Fruit fly (Drosophila melanogaster) whole organism, embryonic: ENCODE measurements around the gene neur.

Experiments
- Ada2b ChIP-seq: fragments of 200-800 bp; sonication (Bioruptor generic); IDR thresholded peaks from 2 replicates; pipeline ENCODE4 v1.3.6; 2022; ENCODE audit warnings: missing biosample characterization, missing genetic modification characterization
- Atf6 ChIP-seq: fragments of 200-800 bp; sonication (Bioruptor generic); IDR thresholded peaks from 2 replicates; pipeline ENCODE4 v1.3.6; 2022; ENCODE audit warnings: missing biosample characterization, missing genetic modification characterization
- B-H1 ChIP-seq: fragments of 200-800 bp; sonication (Bioruptor generic); IDR thresholded peaks from 3 replicates; pipeline ENCODE4 v1.3.6; 2022; ENCODE audit warnings: missing biosample characterization, missing genetic modification characterization
- CG10147 ChIP-seq: fragments of 200-800 bp; sonication (Bioruptor generic); optimal IDR thresholded peaks from 2 replicates; lab custom pipeline; 2019; ENCODE audit warnings: missing biosample characterization, mild to moderate bottlenecking, missing genetic modification characterization, moderate library complexity
- CG10267 ChIP-seq: fragments of 200-800 bp; sonication (Bioruptor generic); optimal IDR thresholded peaks from 2 replicates; lab custom pipeline; 2018; ENCODE audit warnings: missing biosample characterization, mild to moderate bottlenecking, missing genetic modification characterization, moderate library complexity
- CG11696 ChIP-seq: fragments of 200-800 bp; sonication (Bioruptor generic); IDR thresholded peaks from 2 replicates; pipeline ENCODE4 v1.3.6; 2022; ENCODE audit warnings: missing biosample characterization, missing genetic modification characterization
- CG14860 ChIP-seq: fragments of 200-800 bp; sonication (Bioruptor generic); IDR thresholded peaks from 3 replicates; pipeline ENCODE4 v1.3.6; 2022; ENCODE audit warnings: missing biosample characterization, missing genetic modification characterization; ENCODE audit not compliant: partially characterized antibody
- CG14965 ChIP-seq: fragments of 200-800 bp; sonication (Bioruptor generic); optimal IDR thresholded peaks from 2 replicates; lab custom pipeline; 2016; ENCODE audit warnings: missing biosample characterization, missing genetic modification characterization, borderline replicate concordance
- CG15011 ChIP-seq: fragments of 200-800 bp; sonication (Bioruptor generic); optimal IDR thresholded peaks from 3 replicates; lab custom pipeline; 2018; ENCODE audit warnings: missing biosample characterization, mild to moderate bottlenecking, missing genetic modification characterization
- CG18476 ChIP-seq: fragments of 200-800 bp; sonication (Bioruptor generic); optimal IDR thresholded peaks from 2 replicates; lab custom pipeline; 2016; ENCODE audit warnings: missing biosample characterization, mild to moderate bottlenecking, missing genetic modification characterization
- CG2116 ChIP-seq: fragments of 200-800 bp; sonication (Bioruptor generic); optimal IDR thresholded peaks from 3 replicates; lab custom pipeline; 2018; ENCODE audit warnings: missing biosample characterization, mild to moderate bottlenecking, missing genetic modification characterization
- CG4360 ChIP-seq: fragments of 200-800 bp; sonication (Bioruptor generic); IDR thresholded peaks from 2 replicates; pipeline ENCODE4 v1.3.6; 2022; ENCODE audit warnings: missing biosample characterization, missing genetic modification characterization
- CG4424 ChIP-seq: fragments of 200-800 bp; sonication (Bioruptor generic); optimal IDR thresholded peaks from 3 replicates; lab custom pipeline; 2016; ENCODE audit warnings: missing biosample characterization, missing genetic modification characterization
- CG6175 ChIP-seq: fragments of 200-800 bp; sonication (Bioruptor generic); IDR thresholded peaks from 3 replicates; pipeline ENCODE4 v1.3.6; 2022; ENCODE audit warnings: missing biosample characterization, missing genetic modification characterization
- CG6791 ChIP-seq: fragments of 200-800 bp; sonication (Bioruptor generic); IDR thresholded peaks from 3 replicates; pipeline ENCODE4 v1.3.6; 2022; ENCODE audit warnings: missing biosample characterization, missing genetic modification characterization; ENCODE audit not compliant: partially characterized antibody
- CG7963 ChIP-seq: fragments of 200-800 bp; sonication (Bioruptor generic); IDR thresholded peaks from 3 replicates; pipeline ENCODE4 v1.3.6; 2022; ENCODE audit warnings: missing biosample characterization, missing genetic modification characterization; ENCODE audit not compliant: partially characterized antibody
- CG8290 ChIP-seq, 3 experiments: fragments of 200-800 bp; sonication (Bioruptor generic); optimal IDR thresholded peaks; 2 replicates each; lab custom pipeline; 2016 to 2019; ENCODE audit warnings: missing biosample characterization in 3 of 3, missing genetic modification characterization in 3 of 3, mild to moderate bottlenecking in 2 of 3, moderate library complexity in 1 of 3
- CG8359 ChIP-seq: fragments of 200-800 bp; sonication (Bioruptor generic); optimal IDR thresholded peaks from 2 replicates; lab custom pipeline; 2017; ENCODE audit warnings: missing biosample characterization, mild to moderate bottlenecking, missing genetic modification characterization, borderline replicate concordance
- CG9876 ChIP-seq: fragments of 200-800 bp; sonication (Bioruptor generic); optimal IDR thresholded peaks from 2 replicates; lab custom pipeline; 2016; ENCODE audit warnings: missing biosample characterization, missing genetic modification characterization
- Camta ChIP-seq: fragments of 200-800 bp; sonication (Bioruptor generic); optimal IDR thresholded peaks from 2 replicates; lab custom pipeline; 2016; ENCODE audit warnings: missing biosample characterization, missing genetic modification characterization
- Dbx ChIP-seq: fragments of 200-800 bp; sonication (Bioruptor generic); IDR thresholded peaks from 3 replicates; pipeline ENCODE4 v1.3.6; 2022; ENCODE audit warnings: missing biosample characterization, missing genetic modification characterization
- Dek ChIP-seq: fragments of 200-800 bp; sonication (Bioruptor generic); optimal IDR thresholded peaks from 3 replicates; lab custom pipeline; 2019; ENCODE audit warnings: missing biosample characterization, mild to moderate bottlenecking, missing genetic modification characterization, moderate library complexity
- Dref ChIP-seq: fragments of 200-800 bp; sonication (Bioruptor generic); IDR thresholded peaks from 2 replicates; pipeline ENCODE4 v1.3.6; 2022; ENCODE audit warnings: missing biosample characterization, missing genetic modification characterization
- Eip74EF ChIP-seq, 2 experiments: fragments of 200-800 bp in 1 of 2; fragments of >200 bp in 1 of 2; sonication (Bioruptor generic) in 1 of 2; optimal IDR thresholded peaks; 2 replicates each; lab custom pipeline; 2017 to 2019; ENCODE audit warnings: missing biosample characterization in 2 of 2, missing genetic modification characterization in 2 of 2, mild to moderate bottlenecking in 1 of 2, moderate library complexity in 1 of 2
- Ets97D ChIP-seq: fragments of 200-800 bp; sonication (Bioruptor generic); optimal IDR thresholded peaks from 3 replicates; lab custom pipeline; 2016; ENCODE audit warnings: missing biosample characterization, missing genetic modification characterization
- HLH4C ChIP-seq: fragments of 200-800 bp; sonication (Bioruptor generic); IDR thresholded peaks from 3 replicates; pipeline ENCODE4 v1.3.6; 2022; ENCODE audit warnings: missing biosample characterization, missing genetic modification characterization; ENCODE audit not compliant: partially characterized antibody
- Poxn ChIP-seq: fragments of 200-800 bp; sonication (Bioruptor generic); IDR thresholded peaks from 2 replicates; pipeline ENCODE4 v1.3.6; 2022; ENCODE audit warnings: missing biosample characterization, missing genetic modification characterization
- Ptx1 ChIP-seq: fragments of 200-800 bp; sonication (Bioruptor generic); IDR thresholded peaks from 2 replicates; pipeline ENCODE4 v1.3.6; 2022; ENCODE audit warnings: missing biosample characterization, missing genetic modification characterization
- Six4 ChIP-seq: fragments of 200-800 bp; sonication (Bioruptor generic); optimal IDR thresholded peaks from 2 replicates; lab custom pipeline; 2016; ENCODE audit warnings: missing biosample characterization, missing genetic modification characterization
- Xbp1 ChIP-seq: fragments of 200-800 bp; sonication (Bioruptor generic); optimal IDR thresholded peaks from 3 replicates; lab custom pipeline; 2016; ENCODE audit warnings: missing biosample characterization, mild to moderate bottlenecking, missing genetic modification characterization
- al ChIP-seq: fragments of 200-800 bp; sonication (Bioruptor generic); IDR thresholded peaks from 2 replicates; pipeline ENCODE4 v1.3.6; 2022; ENCODE audit warnings: missing biosample characterization, missing genetic modification characterization
- cato ChIP-seq: fragments of 200-800 bp; sonication (Bioruptor generic); optimal IDR thresholded peaks from 2 replicates; lab custom pipeline; 2016; ENCODE audit warnings: missing biosample characterization, missing genetic modification characterization, borderline replicate concordance
- crp ChIP-seq, 2 experiments: fragments of 200-800 bp; sonication (Bioruptor generic); optimal IDR thresholded peaks; 2 replicates in 1 of 2; 3 replicates in 1 of 2; lab custom pipeline; 2017; ENCODE audit warnings: missing biosample characterization in 2 of 2, missing genetic modification characterization in 2 of 2, mild to moderate bottlenecking in 1 of 2, moderate library complexity in 1 of 2
- cwo ChIP-seq: fragments of 200-800 bp; sonication (Bioruptor generic); optimal IDR thresholded peaks from 3 replicates; lab custom pipeline; 2017; ENCODE audit warnings: missing biosample characterization, missing genetic modification characterization, mild to moderate bottlenecking, moderate library complexity, missing genetic modification reagents
- dimm ChIP-seq: fragments of 200-800 bp; sonication (Bioruptor generic); IDR thresholded peaks from 2 replicates; pipeline ENCODE4 v1.3.6; 2022; ENCODE audit warnings: missing biosample characterization, missing genetic modification characterization
- dm ChIP-seq: fragments of 200-800 bp; sonication (Bioruptor generic); optimal IDR thresholded peaks from 3 replicates; lab custom pipeline; 2016; ENCODE audit warnings: missing biosample characterization, missing genetic modification characterization
- jing ChIP-seq: fragments of 200-800 bp; sonication (Bioruptor generic); optimal IDR thresholded peaks from 2 replicates; lab custom pipeline; 2018; ENCODE audit warnings: missing biosample characterization, mild to moderate bottlenecking, missing genetic modification characterization
- knrl ChIP-seq: fragments of 200-800 bp; sonication (Bioruptor generic); IDR thresholded peaks from 3 replicates; pipeline ENCODE4 v1.3.6; 2022; ENCODE audit warnings: missing biosample characterization, missing genetic modification characterization; ENCODE audit not compliant: partially characterized antibody
- lilli ChIP-seq: fragments of 200-800 bp; sonication (Bioruptor generic); optimal IDR thresholded peaks from 3 replicates; lab custom pipeline; 2016; ENCODE audit warnings: missing biosample characterization, missing genetic modification characterization
- luna ChIP-seq: fragments of 200-800 bp; sonication (Bioruptor generic); optimal IDR thresholded peaks from 2 replicates; lab custom pipeline; 2016; ENCODE audit warnings: missing biosample characterization, missing genetic modification characterization
- org-1 ChIP-seq: fragments of 200-800 bp; sonication (Bioruptor generic); optimal IDR thresholded peaks from 2 replicates; lab custom pipeline; 2017; ENCODE audit warnings: missing biosample characterization, missing genetic modification characterization
- psq ChIP-seq: fragments of 200-800 bp; sonication (Bioruptor generic); optimal IDR thresholded peaks from 2 replicates; lab custom pipeline; 2017; ENCODE audit warnings: missing biosample characterization, missing genetic modification characterization
- ranshi ChIP-seq: fragments of 200-800 bp; sonication (Bioruptor generic); IDR thresholded peaks from 2 replicates; pipeline ENCODE4 v1.3.6; 2022; ENCODE audit warnings: missing biosample characterization, missing genetic modification characterization
- sc ChIP-seq, 3 experiments: fragments of >200 bp in 2 of 3; fragments of 200-800 bp in 1 of 3; sonication (Bioruptor generic) in 1 of 3; optimal IDR thresholded peaks; 2 replicates in 2 of 3; 3 replicates in 1 of 3; lab custom pipeline; 2017; ENCODE audit warnings: mild to moderate bottlenecking in 1 of 3, missing biosample characterization in 1 of 3, missing genetic modification characterization in 1 of 3, missing genetic modification reagents in 1 of 3
- so ChIP-seq: fragments of 200-800 bp; sonication (Bioruptor generic); IDR thresholded peaks from 3 replicates; pipeline ENCODE4 v1.3.6; 2022; ENCODE audit warnings: missing biosample characterization, missing genetic modification characterization
- tgo ChIP-seq: fragments of 200-800 bp; sonication (Bioruptor generic); IDR thresholded peaks from 3 replicates; pipeline ENCODE4 v1.3.6; 2022; ENCODE audit warnings: missing biosample characterization, missing genetic modification characterization
- tin ChIP-seq: fragments of 200-800 bp; sonication (Bioruptor generic); optimal IDR thresholded peaks from 3 replicates; lab custom pipeline; 2016; ENCODE audit warnings: missing biosample characterization, missing genetic modification characterization
- tll ChIP-seq, 2 experiments: fragments of 200-800 bp in 1 of 2; fragments of >200 bp in 1 of 2; sonication (Bioruptor generic) in 1 of 2; optimal IDR thresholded peaks; 2 replicates each; lab custom pipeline; 2017 to 2019; ENCODE audit warnings: missing biosample characterization in 2 of 2, missing genetic modification characterization in 2 of 2, mild to moderate bottlenecking in 1 of 2, moderate library complexity in 1 of 2
- tup ChIP-seq: fragments of 200-800 bp; sonication (Bioruptor generic); optimal IDR thresholded peaks from 2 replicates; lab custom pipeline; 2016; ENCODE audit warnings: missing biosample characterization, mild to moderate bottlenecking, missing genetic modification characterization, moderate library complexity

Gene neur

DNA sequence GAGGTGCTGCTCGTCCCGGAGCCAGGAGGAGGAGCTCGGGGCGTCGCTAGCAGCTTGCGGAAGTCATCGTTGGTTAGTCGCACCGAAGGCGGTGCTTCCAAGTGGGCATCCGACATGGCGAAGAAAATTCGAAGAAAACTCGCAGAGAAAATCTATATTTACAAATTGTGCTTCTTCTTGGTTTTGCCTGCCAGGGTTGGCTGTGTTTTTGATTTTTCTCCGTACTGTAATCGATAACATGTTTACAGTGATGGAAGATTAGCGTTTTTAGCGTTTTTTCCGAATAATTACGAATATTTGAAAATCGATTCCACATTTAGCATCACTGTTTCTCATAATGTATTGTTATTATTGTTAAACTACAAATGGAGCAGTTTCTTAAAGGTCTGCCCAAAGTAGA is 25.6 kb upstream of the neur start, which contains the start of the genes beag and Ada (continued):
- TF ChIP-seq CG10147 (GFP tag; lab: Kevin White, UChicago) (peak; percentile 67), Poxn (GFP tag; lab: Robert Waterston, UW) (no peak), dimm (GFP tag; lab: Robert Waterston, UW) (no peak), Ets97D (GFP tag; lab: Kevin White, UChicago) (peak; percentile 3), CG6791 (GFP tag; lab: Robert Waterston, UW) (peak; percentile 43; the same call in 2 of the 3 replicates), knrl (GFP tag; lab: Robert Waterston, UW) (peak; percentile 34; the same call in 1 of the 3 replicates), cato (GFP tag; lab: Kevin White, UChicago) (no peak), Dbx (GFP tag; lab: Robert Waterston, UW) (peak; percentile 28; the same call in 1 of the 3 replicates), al (GFP tag; lab: Robert Waterston, UW) (0 out of 2 replicates have a peak, but pooled peaks have one; percentile 34), crp (GFP tag; optimal IDR thresholded peaks at IDR 0.05; lab: Kevin White, UChicago) (no peak), org-1 (no peak), sc (optimal IDR thresholded peaks at IDR 0.05; lab: Kevin White, UChicago) (no peak), sc (GFP tag; optimal IDR thresholded peaks at IDR 0.05; lab: Kevin White, UChicago) (no peak), CG15011 (GFP tag; lab: Kevin White, UChicago) (no peak), CG2116 (peak; percentile 93), CG4424 (GFP tag; lab: Kevin White, UChicago) (peak; percentile 36), Camta (GFP tag; lab: Kevin White, UChicago) (no peak), Xbp1 (GFP tag; lab: Kevin White, UChicago) (peak; percentile 55), psq (GFP tag; lab: Kevin White, UChicago) (peak; percentile 16), ranshi (no peak), tup (GFP tag; lab: Kevin White, UChicago) (no peak), CG11696 (GFP tag; lab: Robert Waterston, UW) (no peak), cwo (GFP tag; lab: Kevin White, UChicago) (no peak), CG18476 (no peak), luna (GFP tag; lab: Kevin White, UChicago) (no peak), CG10267 (tag; lab: Kevin White, UChicago) (peak; percentile 68), dm (GFP tag; lab: Kevin White, UChicago) (peak; percentile 54), Atf6 (no peak), CG9876 (GFP tag; lab: Kevin White, UChicago) (no peak), HLH4C (GFP tag; lab: Robert Waterston, UW) (peak; percentile 52; the same call in 1 of the 3 replicates), Dek (tag; lab: Kevin White, UChicago) (peak; percentile 61), Eip74EF (GFP tag; optimal IDR thresholded peaks at IDR 0.05; lab: Kevin White, UChicago) (no peak), tll (GFP tag; optimal IDR thresholded peaks at IDR 0.05; lab: Kevin White, UChicago) (no peak), lilli (GFP tag; lab: Kevin White, UChicago) (peak; percentile 67), CG14860 (GFP tag; lab: Robert Waterston, UW) (peak; percentile 34; the same call in 1 of the 3 replicates), CG14965 (GFP tag; lab: Kevin White, UChicago) (no peak), tgo (GFP tag; lab: Robert Waterston, UW) (no peak), CG7963 (GFP tag; lab: Robert Waterston, UW) (no peak), Dref (GFP tag; lab: Robert Waterston, UW) (peak; percentile 90), CG6175 (no peak), Ada2b (GFP tag; lab: Robert Waterston, UW) (peak; percentile 7; the same call in 1 of the 2 replicates), so (GFP tag; lab: Robert Waterston, UW) (peak; percentile 39; the same call in 1 of the 3 replicates), CG8359 (GFP tag; lab: Kevin White, UChicago) (no peak), Ptx1 (GFP tag; lab: Robert Waterston, UW) (peak; percentile 54), jing (GFP tag; lab: Kevin White, UChicago) (no peak), CG4360 (GFP tag; lab: Robert Waterston, UW) (no peak), B-H1 (no peak), tin (GFP tag; lab: Kevin White, UChicago) (peak; percentile 33), Six4 (GFP tag; lab: Kevin White, UChicago) (no peak), CG8290 (GFP tag; optimal IDR thresholded peaks at IDR 0.05; lab: Kevin White, UChicago) (no peak), CG8290 (tag; optimal IDR thresholded peaks at IDR 0.05; lab: Kevin White, UChicago) (peak in 1 of 2 experiments; percentile 80)
